Worm (Caenorhabditis elegans): ENCODE data around the gene T21D9.2.
A peak's percentile ranks its signal among the peaks of the same experiment; 100 is the strongest.

T21D9.2 gene

ce11 chrX:2071392-2072001, 25.2 kb downstream of the T21D9.2 start (continued):
- TF ChIP-seq ceh-90 (tag; optimal IDR thresholded peaks at IDR 0.05) (no peak), nhr-11 (tag; optimal IDR thresholded peaks at IDR 0.05) (no peak), swsn-7 (tag; optimal IDR thresholded peaks at IDR 0.05) (peak; percentile 83), unc-86 (tag; optimal IDR thresholded peaks at IDR 0.05) (peak; percentile 74), vab-15 (tag; optimal IDR thresholded peaks at IDR 0.05) (peak; percentile 42), lin-13 (GFP tag; optimal IDR thresholded peaks at IDR 0.05) (peak; percentile 82), ztf-11 (tag; optimal IDR thresholded peaks at IDR 0.05) (peak in 1 of 2 experiments; percentile 49), ceh-8 (GFP tag; optimal IDR thresholded peaks at IDR 0.05) (peak; percentile 47), dsc-1 (tag; optimal IDR thresholded peaks at IDR 0.05) (peak; percentile 45), elt-3 (tag; optimal IDR thresholded peaks at IDR 0.05) (peak in 1 of 6 experiments; percentile 50), lsy-2 (tag; optimal IDR thresholded peaks at IDR 0.05) (no peak), egl-13 (tag; optimal IDR thresholded peaks at IDR 0.05) (peak; percentile 63), aha-1 (tag; optimal IDR thresholded peaks at IDR 0.05) (peak; percentile 5), fkh-8 (tag; optimal IDR thresholded peaks at IDR 0.05) (peak; percentile 63), hlh-4 (tag; optimal IDR thresholded peaks at IDR 0.05) (no peak), lin-39 (tag; optimal IDR thresholded peaks at IDR 0.05) (no peak), ces-1 (GFP tag; optimal IDR thresholded peaks at IDR 0.05) (no peak), nhr-237 (tag; optimal IDR thresholded peaks at IDR 0.05) (no peak), mep-1 (tag; optimal IDR thresholded peaks at IDR 0.05) (peak; percentile 91), ceh-88 (GFP tag; IDR thresholded peaks at IDR 0.05) (peak; percentile 39; the same call in 1 of the 2 replicates), ztf-4 (tag; optimal IDR thresholded peaks at IDR 0.05) (no peak), lir-3 (tag; optimal IDR thresholded peaks at IDR 0.05; ENCODE audit: poor library complexity) (no peak), efl-1 (optimal IDR thresholded peaks at IDR 0.05) (peak; percentile 58 to 70), efl-1 (GFP tag; optimal IDR thresholded peaks at IDR 0.05 in 1 of 2) (peak; percentile 65 to 93), aly-2 (tag; optimal IDR thresholded peaks at IDR 0.05) (no peak), alr-1 (tag; optimal IDR thresholded peaks at IDR 0.05; ENCODE audit: borderline replicate concordance) (no peak), dpl-1 (GFP tag; optimal IDR thresholded peaks at IDR 0.05) (peak; percentile 64 to 65 (median 64)), C34B4.2 (tag; optimal IDR thresholded peaks at IDR 0.05) (no peak), unc-30 (tag; optimal IDR thresholded peaks at IDR 0.05) (no peak), fkh-4 (tag; optimal IDR thresholded peaks at IDR 0.05; ENCODE audit: borderline replicate concordance) (no peak), ceh-82 (tag; optimal IDR thresholded peaks at IDR 0.05) (peak; percentile 52 to 87 (median 64)), unc-130 (tag; optimal IDR thresholded peaks at IDR 0.05) (peak; percentile 44), sox-4 (tag; optimal IDR thresholded peaks at IDR 0.05) (peak; percentile 2), elt-2 (tag; optimal IDR thresholded peaks at IDR 0.05) (peak; percentile 44), nhr-47 (tag; optimal IDR thresholded peaks at IDR 0.05) (peak; percentile 86), grh-1 (GFP tag; IDR thresholded peaks at IDR 0.05) (peak; percentile 77), nhr-85 (tag) (peak; percentile 96), nhr-12 (tag; optimal IDR thresholded peaks at IDR 0.05) (no peak), Y116A8C.19 (tag; optimal IDR thresholded peaks at IDR 0.05; ENCODE audit: borderline replicate concordance) (no peak), lin-15B (tag; optimal IDR thresholded peaks at IDR 0.05) (peak; percentile 22), lin-14 (GFP tag; optimal IDR thresholded peaks at IDR 0.05) (peak; percentile 96), nhr-71 (tag; optimal IDR thresholded peaks at IDR 0.05) (peak; percentile 94), egl-27 (tag; optimal IDR thresholded peaks at IDR 0.05) (no peak), xbp-1 (tag; optimal IDR thresholded peaks at IDR 0.05) (peak; percentile 80), nhr-77 (tag; optimal IDR thresholded peaks at IDR 0.05) (peak; percentile 20), isw-1 (GFP tag; IDR thresholded peaks at IDR 0.05) (peak; percentile 67), unc-62 (GFP tag; optimal IDR thresholded peaks at IDR 0.05) (no peak), nhr-90 (tag; optimal IDR thresholded peaks at IDR 0.05; ENCODE audit: poor library complexity) (peak; percentile 83), pag-3 (tag; optimal IDR thresholded peaks at IDR 0.05; ENCODE audit: borderline replicate concordance, insufficient read depth) (no peak), sup-37 (GFP tag; optimal IDR thresholded peaks at IDR 0.05) (peak; percentile 59), nhr-19 (GFP tag; conservative IDR thresholded peaks at IDR 0.05) (peak; percentile 87)

Data from whole organism, L1 larva.